Worm (Caenorhabditis elegans): ENCODE results near the gene lip-1.
A peak's percentile ranks its signal among the peaks of the same experiment; 100 is the strongest.

Gene lip-1

DNA sequence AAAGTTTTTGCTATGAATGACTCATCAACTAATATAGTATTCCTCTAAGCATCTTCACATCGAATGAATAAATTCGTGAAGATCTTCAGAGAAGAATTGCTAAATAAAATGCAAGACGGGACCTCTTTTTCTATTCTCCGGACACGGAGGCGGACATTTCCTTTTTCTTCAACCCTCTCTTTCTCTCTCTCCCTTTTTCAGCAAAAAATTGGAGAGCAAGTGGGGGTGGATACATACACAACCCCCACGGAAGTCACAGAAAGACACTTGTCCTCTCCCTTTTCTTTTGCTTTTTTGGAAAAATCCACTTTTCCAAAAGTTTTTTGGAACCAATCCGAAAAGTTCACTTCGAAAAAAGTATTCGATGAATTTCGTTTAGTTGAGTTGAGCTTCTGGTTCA lies 8.1 kb upstream of the lip-1 start:
- TF ChIP-seq elt-3 (tag; optimal IDR thresholded peaks at IDR 0.05) (no peak), aly-2 (tag; optimal IDR thresholded peaks at IDR 0.05) (no peak), nhr-28 (tag; optimal IDR thresholded peaks at IDR 0.05) (no peak), skn-1 (tag; optimal IDR thresholded peaks at IDR 0.05) (no peak), eor-1 (tag; optimal IDR thresholded peaks at IDR 0.05) (no peak), snpc-4 (tag; optimal IDR thresholded peaks at IDR 0.05) (no peak), daf-12 (tag; optimal IDR thresholded peaks at IDR 0.05) (no peak), hmg-11 (tag; optimal IDR thresholded peaks at IDR 0.05) (peak; percentile 31), lsy-12 (tag; optimal IDR thresholded peaks at IDR 0.05) (no peak), jun-1 (tag; optimal IDR thresholded peaks at IDR 0.05) (no peak), zag-1 (tag; optimal IDR thresholded peaks at IDR 0.05) (no peak), pha-4 (tag; optimal IDR thresholded peaks at IDR 0.05) (no peak), sea-2 (GFP tag; optimal IDR thresholded peaks at IDR 0.05) (no peak), elt-2 (tag; optimal IDR thresholded peaks at IDR 0.05) (no peak), tbx-2 (tag; optimal IDR thresholded peaks at IDR 0.05) (no peak), mml-1 (tag; optimal IDR thresholded peaks at IDR 0.05) (no peak), lin-15B (tag; optimal IDR thresholded peaks at IDR 0.05) (no peak), nhr-76 (tag; optimal IDR thresholded peaks at IDR 0.05) (no peak), ama-1 (optimal IDR thresholded peaks at IDR 0.05) (no peak), pqm-1 (tag; optimal IDR thresholded peaks at IDR 0.05) (no peak), lin-39 (tag; optimal IDR thresholded peaks at IDR 0.05) (peak; percentile 17), ceh-82 (tag; optimal IDR thresholded peaks at IDR 0.05) (no peak), elt-1 (tag; optimal IDR thresholded peaks at IDR 0.05) (no peak), fkh-2 (tag; optimal IDR thresholded peaks at IDR 0.05) (no peak), egl-5 (tag; optimal IDR thresholded peaks at IDR 0.05) (no peak), nhr-77 (tag; optimal IDR thresholded peaks at IDR 0.05) (no peak), nhr-23 (tag; optimal IDR thresholded peaks at IDR 0.05) (no peak), ZK546.5 (tag; optimal IDR thresholded peaks at IDR 0.05) (no peak), fkh-10 (GFP tag; optimal IDR thresholded peaks at IDR 0.05) (peak; percentile 60), nfya-1 (tag; optimal IDR thresholded peaks at IDR 0.05; ENCODE audit: insufficient read depth) (peak; percentile 38), fos-1 (tag; optimal IDR thresholded peaks at IDR 0.05) (no peak), nhr-11 (tag; optimal IDR thresholded peaks at IDR 0.05) (no peak), mdl-1 (tag; optimal IDR thresholded peaks at IDR 0.05) (no peak), ztf-4 (tag; optimal IDR thresholded peaks at IDR 0.05) (no peak), nhr-12 (tag; optimal IDR thresholded peaks at IDR 0.05) (no peak)

DNA sequence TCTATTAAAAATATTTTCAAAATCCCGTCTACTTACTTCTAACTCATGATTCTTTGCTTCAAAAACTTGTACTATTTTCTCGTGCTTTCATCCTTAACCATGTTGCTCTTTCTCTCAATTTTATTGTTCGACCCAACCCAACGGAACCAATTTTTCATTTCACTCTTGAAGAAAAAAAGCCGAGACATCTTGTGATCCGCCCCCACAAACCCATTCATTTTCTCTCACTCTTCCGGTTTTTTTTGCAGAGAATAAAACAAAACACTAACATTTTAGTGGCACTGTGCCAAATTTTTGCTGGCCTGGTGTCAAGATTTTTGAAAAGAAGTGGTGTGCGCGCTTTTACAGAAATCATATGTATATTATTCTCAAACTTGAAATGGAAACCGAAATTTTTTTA lies 6.0 kb upstream of the lip-1 start:
- TF ChIP-seq ceh-28 (tag; optimal IDR thresholded peaks at IDR 0.05) (no peak), snpc-4 (tag; optimal IDR thresholded peaks at IDR 0.05) (no peak), mml-1 (tag; optimal IDR thresholded peaks at IDR 0.05) (no peak), egl-5 (tag; optimal IDR thresholded peaks at IDR 0.05) (peak; percentile 12), pha-4 (tag; optimal IDR thresholded peaks at IDR 0.05) (no peak), pqm-1 (tag; optimal IDR thresholded peaks at IDR 0.05) (no peak), jun-1 (tag; optimal IDR thresholded peaks at IDR 0.05) (no peak), lin-39 (tag; optimal IDR thresholded peaks at IDR 0.05) (peak; percentile 75), nhr-77 (tag; optimal IDR thresholded peaks at IDR 0.05) (no peak), hmg-11 (tag; optimal IDR thresholded peaks at IDR 0.05) (no peak), unc-39 (tag; optimal IDR thresholded peaks at IDR 0.05) (no peak), ztf-11 (tag; optimal IDR thresholded peaks at IDR 0.05) (no peak), daf-12 (tag; optimal IDR thresholded peaks at IDR 0.05) (no peak), ceh-82 (tag; optimal IDR thresholded peaks at IDR 0.05) (no peak), elt-3 (tag; optimal IDR thresholded peaks at IDR 0.05) (no peak), nhr-67 (tag; optimal IDR thresholded peaks at IDR 0.05) (no peak), nhr-237 (tag; optimal IDR thresholded peaks at IDR 0.05) (no peak), fkh-2 (tag; optimal IDR thresholded peaks at IDR 0.05) (no peak), nhr-12 (tag; optimal IDR thresholded peaks at IDR 0.05) (no peak), nhr-11 (tag; optimal IDR thresholded peaks at IDR 0.05) (no peak), lin-15B (tag; optimal IDR thresholded peaks at IDR 0.05) (no peak), nfya-1 (tag; optimal IDR thresholded peaks at IDR 0.05; ENCODE audit: insufficient read depth) (peak; percentile 25)

DNA sequence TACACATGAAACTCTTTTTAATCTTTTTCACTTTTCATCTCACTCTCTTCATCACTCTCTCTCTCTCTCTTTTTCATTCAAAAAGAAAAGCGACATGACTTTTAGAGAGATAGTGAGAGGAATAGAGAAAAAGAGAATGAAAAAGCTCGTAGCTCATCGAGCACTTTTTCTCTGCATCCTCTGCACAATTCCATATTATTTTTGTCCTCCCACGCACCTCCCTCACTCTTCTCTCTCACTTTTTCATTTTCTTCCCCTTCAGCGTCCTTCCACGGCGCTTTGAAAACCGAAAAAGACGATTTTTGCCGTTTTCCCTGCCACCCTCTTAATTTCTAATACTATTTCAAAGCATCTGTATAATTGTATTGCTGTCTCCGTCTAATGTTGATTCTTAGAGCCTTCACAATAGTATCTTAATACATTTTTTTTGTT lies 3.7 kb upstream of the lip-1 start:
- TF ChIP-seq lsy-12 (tag; optimal IDR thresholded peaks at IDR 0.05) (peak; percentile 60), nhr-76 (tag; optimal IDR thresholded peaks at IDR 0.05) (no peak), aly-2 (tag; optimal IDR thresholded peaks at IDR 0.05) (no peak), elt-2 (tag; optimal IDR thresholded peaks at IDR 0.05) (peak; percentile 88), fkh-10 (GFP tag; optimal IDR thresholded peaks at IDR 0.05) (peak; percentile 73), eor-1 (tag; optimal IDR thresholded peaks at IDR 0.05) (peak in 1 of 2 experiments; percentile 43), nhr-28 (tag; optimal IDR thresholded peaks at IDR 0.05) (no peak), R02D3.7 (tag; optimal IDR thresholded peaks at IDR 0.05) (peak; percentile 45), nhr-12 (tag; optimal IDR thresholded peaks at IDR 0.05) (no peak), fkh-2 (tag; optimal IDR thresholded peaks at IDR 0.05) (no peak), egl-27 (tag; optimal IDR thresholded peaks at IDR 0.05) (peak; percentile 5), zag-1 (tag; optimal IDR thresholded peaks at IDR 0.05) (peak; percentile 12), egl-5 (tag; optimal IDR thresholded peaks at IDR 0.05) (no peak), nhr-77 (tag; optimal IDR thresholded peaks at IDR 0.05) (peak; percentile 44), ama-1 (optimal IDR thresholded peaks at IDR 0.05) (no peak), ceh-82 (tag; optimal IDR thresholded peaks at IDR 0.05) (peak; percentile 41), nhr-67 (tag; optimal IDR thresholded peaks at IDR 0.05) (no peak), lin-39 (tag; optimal IDR thresholded peaks at IDR 0.05) (peak; percentile 43), ceh-16 (tag; optimal IDR thresholded peaks at IDR 0.05) (no peak), skn-1 (tag; optimal IDR thresholded peaks at IDR 0.05) (peak; percentile 74), pqm-1 (tag; optimal IDR thresholded peaks at IDR 0.05) (peak; percentile 90), ztf-11 (tag; optimal IDR thresholded peaks at IDR 0.05) (no peak), nfya-1 (tag; optimal IDR thresholded peaks at IDR 0.05; ENCODE audit: insufficient read depth) (peak; percentile 82), daf-12 (tag; optimal IDR thresholded peaks at IDR 0.05) (no peak), pha-4 (tag; optimal IDR thresholded peaks at IDR 0.05) (peak; percentile 83), hmg-11 (tag; optimal IDR thresholded peaks at IDR 0.05) (peak; percentile 91), ztf-4 (tag; optimal IDR thresholded peaks at IDR 0.05) (no peak), jun-1 (tag; optimal IDR thresholded peaks at IDR 0.05) (peak; percentile 77), ZK546.5 (tag; optimal IDR thresholded peaks at IDR 0.05) (no peak), nhr-11 (tag; optimal IDR thresholded peaks at IDR 0.05) (peak; percentile 65), tbx-2 (tag; optimal IDR thresholded peaks at IDR 0.05) (peak; percentile 53), nhr-237 (tag; optimal IDR thresholded peaks at IDR 0.05) (no peak), ceh-9 (tag; optimal IDR thresholded peaks at IDR 0.05) (no peak), mdl-1 (tag; optimal IDR thresholded peaks at IDR 0.05) (peak; percentile 43), fos-1 (tag; optimal IDR thresholded peaks at IDR 0.05) (no peak)

All from whole organism, L3 larva.